Worm (Caenorhabditis elegans) whole organism, late embryonic: Measurements from ENCODE around the gene bus-1.

Experiments
- hlh-6 ChIP-seq: sonication (generic microtip); optimal IDR thresholded peaks from 2 replicates; lab custom pipeline; 2016; ENCODE audit warnings: missing genotype, missing genetic modification characterization, missing compliant biosample characterization
- nhr-11 ChIP-seq: fragments of 150-350 bp; optimal IDR thresholded peaks from 2 replicates; lab custom pipeline; 2014; ENCODE audit warnings: missing biosample characterization, missing genetic modification characterization

ce11 chrV:9005243-9005642, 19.4 kb downstream of the bus-1 start, which contains the start of gene srx-3:
- TF ChIP-seq nhr-11 (tag; lab: Kevin White, UChicago): no peak
- TF ChIP-seq hlh-6 (tag; lab: Kevin White, UChicago): no peak
